Worm (Caenorhabditis elegans): ENCODE data around the gene F53F1.6.
A peak's percentile ranks its signal among the peaks of the same experiment; 100 is the strongest.

The F53F1.6 gene

DNA sequence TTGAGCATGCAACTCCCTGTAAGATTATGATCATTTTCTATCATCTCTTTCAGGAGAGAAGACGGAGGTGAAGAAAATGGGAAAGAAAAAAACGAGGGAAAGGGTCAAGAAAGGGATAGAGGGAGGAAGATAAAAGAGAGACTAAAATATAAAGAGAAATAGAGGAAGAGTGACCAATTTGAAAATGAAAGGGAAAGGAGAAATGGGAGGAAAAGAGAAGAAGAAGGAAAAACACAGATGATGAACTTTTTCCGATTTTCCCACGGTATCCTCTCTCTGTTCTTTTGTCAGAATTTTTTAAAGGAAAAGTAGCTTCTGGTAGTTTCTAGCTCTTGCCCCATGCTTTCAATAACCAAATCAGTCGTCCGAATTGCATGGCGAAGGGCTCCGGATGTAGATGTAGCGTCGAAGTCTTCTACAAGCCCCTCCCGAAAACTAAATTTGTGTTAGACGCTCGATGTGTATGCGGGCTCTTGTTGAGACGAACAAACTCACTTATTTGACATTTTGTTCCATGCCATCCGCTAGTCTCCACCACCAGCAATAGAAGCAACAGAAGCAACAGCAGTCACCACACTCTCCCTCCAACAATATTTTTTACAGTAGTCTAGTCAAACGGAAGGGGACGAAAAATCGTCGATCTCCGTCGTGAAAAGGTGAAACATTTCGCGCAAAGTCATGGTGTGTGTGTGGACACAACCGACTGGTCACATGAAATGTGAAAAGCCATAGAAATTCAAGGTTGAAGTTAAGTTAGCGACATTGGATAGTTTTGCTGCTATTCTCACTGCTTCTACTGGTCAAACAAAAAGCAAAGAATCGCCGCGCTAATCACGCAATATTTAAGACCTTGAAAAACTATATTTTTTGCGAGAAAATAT is 25.8 kb downstream of the F53F1.6 start, which contains the start of gene somi-1:
Gene somi-1 (minus strand): TSS at position 18 of the 881 bp plus-strand sequence.
- TF ChIP-seq lin-39 (tag; optimal IDR thresholded peaks at IDR 0.05) (peak; percentile 36), fkh-10 (GFP tag; optimal IDR thresholded peaks at IDR 0.05) (peak; percentile 26), ama-1 (optimal IDR thresholded peaks at IDR 0.05) (peak; percentile 54), ceh-9 (tag; optimal IDR thresholded peaks at IDR 0.05) (no peak), nhr-23 (tag; optimal IDR thresholded peaks at IDR 0.05) (peak; percentile 51), jun-1 (tag; optimal IDR thresholded peaks at IDR 0.05) (peak; percentile 1), nhr-25 (tag; optimal IDR thresholded peaks at IDR 0.05) (peak; percentile 69), ceh-82 (tag; optimal IDR thresholded peaks at IDR 0.05) (no peak), nhr-43 (tag; optimal IDR thresholded peaks at IDR 0.05; ENCODE audit: poor library complexity, severe bottlenecking) (peak; percentile 45)

ce11 chrV:13390936-13391335 is 26.5 kb downstream of the F53F1.6 start:
- TF ChIP-seq fos-1 (tag; optimal IDR thresholded peaks at IDR 0.05), result no peak
- no peak for TF ChIP-seq daf-12 (tag; optimal IDR thresholded peaks at IDR 0.05)
- TF ChIP-seq lsy-12 (tag; optimal IDR thresholded peaks at IDR 0.05), result no peak
- TF ChIP-seq nhr-28 (tag; optimal IDR thresholded peaks at IDR 0.05), result no peak
- TF ChIP-seq nfya-1 (tag; optimal IDR thresholded peaks at IDR 0.05; ENCODE audit: insufficient read depth), result peak; percentile 56
- TF ChIP-seq nhr-43 (tag; optimal IDR thresholded peaks at IDR 0.05; ENCODE audit: poor library complexity, severe bottlenecking), result peak; percentile 26
- TF ChIP-seq ztf-11 (tag; optimal IDR thresholded peaks at IDR 0.05), result no peak
- no peak for TF ChIP-seq mml-1 (tag; optimal IDR thresholded peaks at IDR 0.05)
- peak; percentile 63 for TF ChIP-seq nhr-25 (tag; optimal IDR thresholded peaks at IDR 0.05)

DNA sequence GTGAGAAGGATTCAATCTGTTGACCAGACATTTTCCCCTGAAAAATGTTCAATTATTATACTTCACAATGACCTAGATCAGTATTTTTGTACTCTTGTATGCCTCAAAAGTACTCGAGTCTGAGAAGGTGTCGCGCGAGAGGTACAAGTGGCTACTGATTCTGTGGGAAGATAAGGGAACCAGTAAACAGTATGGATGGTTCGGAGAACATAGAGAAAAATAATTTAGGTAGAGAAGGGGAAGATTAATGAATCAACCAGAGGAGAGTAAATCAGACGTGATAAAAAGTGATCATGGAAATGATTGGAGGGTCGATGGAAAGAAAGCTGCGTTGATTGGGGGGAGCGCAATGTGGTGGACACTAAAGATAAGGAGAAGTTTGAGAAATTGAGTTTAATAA is 28.0 kb downstream of the F53F1.6 start:
- TF ChIP-seq elt-3 (tag; optimal IDR thresholded peaks at IDR 0.05) (peak in 2 of 3 experiments; percentile 66 to 80), ZK546.5 (tag; optimal IDR thresholded peaks at IDR 0.05) (no peak), ama-1 (optimal IDR thresholded peaks at IDR 0.05) (no peak), nhr-43 (tag; optimal IDR thresholded peaks at IDR 0.05; ENCODE audit: poor library complexity, severe bottlenecking) (peak; percentile 13), fkh-2 (tag; optimal IDR thresholded peaks at IDR 0.05) (no peak), eor-1 (tag; optimal IDR thresholded peaks at IDR 0.05) (no peak), aly-2 (tag; optimal IDR thresholded peaks at IDR 0.05) (no peak), nfya-1 (tag; optimal IDR thresholded peaks at IDR 0.05; ENCODE audit: insufficient read depth) (peak; percentile 8), ceh-28 (tag; optimal IDR thresholded peaks at IDR 0.05) (peak; percentile 12), mdl-1 (tag; optimal IDR thresholded peaks at IDR 0.05) (no peak), zag-1 (tag; optimal IDR thresholded peaks at IDR 0.05) (no peak), ztf-4 (tag; optimal IDR thresholded peaks at IDR 0.05) (no peak), egl-5 (tag; optimal IDR thresholded peaks at IDR 0.05) (no peak), snpc-4 (tag; optimal IDR thresholded peaks at IDR 0.05) (no peak), nhr-25 (tag; optimal IDR thresholded peaks at IDR 0.05) (peak; percentile 67), nhr-23 (tag; optimal IDR thresholded peaks at IDR 0.05) (peak; percentile 62), lin-15B (tag; optimal IDR thresholded peaks at IDR 0.05) (no peak), unc-39 (tag; optimal IDR thresholded peaks at IDR 0.05) (no peak), elt-2 (tag; optimal IDR thresholded peaks at IDR 0.05) (no peak), ceh-82 (tag; optimal IDR thresholded peaks at IDR 0.05) (no peak), ztf-11 (tag; optimal IDR thresholded peaks at IDR 0.05) (no peak), ceh-9 (tag; optimal IDR thresholded peaks at IDR 0.05) (no peak)

DNA sequence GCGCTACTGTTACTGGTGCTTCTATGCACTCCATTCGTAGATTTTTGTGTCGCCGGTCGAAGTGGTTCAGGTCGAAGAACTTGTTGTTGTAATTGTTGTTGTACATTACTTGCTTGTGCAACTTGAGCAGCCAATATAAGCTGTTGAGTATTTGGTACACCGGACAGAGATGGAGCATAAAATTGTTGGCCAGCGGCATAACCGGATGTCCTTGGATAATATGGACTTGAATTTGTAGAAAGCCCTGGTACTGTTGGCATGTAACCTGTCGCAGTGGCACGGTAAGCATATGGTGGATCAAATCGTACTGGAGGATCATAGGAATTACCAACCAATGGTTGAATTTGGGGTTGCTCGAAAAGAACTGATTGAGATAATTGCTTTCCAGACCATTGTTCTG is 28.5 kb downstream of the F53F1.6 start:
- TF ChIP-seq ceh-9 (tag; optimal IDR thresholded peaks at IDR 0.05) (no peak), lin-39 (tag; optimal IDR thresholded peaks at IDR 0.05) (no peak), egl-5 (tag; optimal IDR thresholded peaks at IDR 0.05) (no peak), mml-1 (tag; optimal IDR thresholded peaks at IDR 0.05) (no peak), eor-1 (tag; optimal IDR thresholded peaks at IDR 0.05) (no peak), nhr-67 (tag; optimal IDR thresholded peaks at IDR 0.05) (no peak), ZK546.5 (tag; optimal IDR thresholded peaks at IDR 0.05) (no peak), elt-3 (tag; optimal IDR thresholded peaks at IDR 0.05) (no peak), lsy-12 (tag; optimal IDR thresholded peaks at IDR 0.05) (no peak)

ce11 chrV:13387472-13387871 is 29.9 kb downstream of the F53F1.6 start:
- no peak for TF ChIP-seq ceh-82 (tag; optimal IDR thresholded peaks at IDR 0.05)
